Fruit fly (Drosophila melanogaster) whole organism, pupa: ENCODE results near the gene CG8176.

Source experiments
- CG10348 ChIP-seq: fragments of 200-800 bp; sonication (Bioruptor generic); IDR thresholded peaks from 2 replicates; pipeline ENCODE4 v1.3.6; 2022; ENCODE audit warnings: missing biosample characterization, missing genetic modification characterization
- CG13204 ChIP-seq: fragments of 200-800 bp; sonication (Bioruptor generic); optimal IDR thresholded peaks from 2 replicates; lab custom pipeline; 2018; ENCODE audit warnings: missing biosample characterization, mild to moderate bottlenecking, missing genetic modification characterization, moderate library complexity
- CG14655 ChIP-seq: fragments of 200-800 bp; sonication (Bioruptor generic); optimal IDR thresholded peaks from 3 replicates; lab custom pipeline; 2017; ENCODE audit warnings: mild to moderate bottlenecking, missing biosample characterization, missing genetic modification reagents, missing genetic modification characterization
- CG15710 ChIP-seq: fragments of 200-800 bp; sonication (Bioruptor generic); optimal IDR thresholded peaks from 2 replicates; lab custom pipeline; 2018; ENCODE audit warnings: missing biosample characterization, mild to moderate bottlenecking, missing genetic modification characterization, moderate library complexity
- CG17806 ChIP-seq: fragments of 200-800 bp; sonication (Bioruptor generic); optimal IDR thresholded peaks from 2 replicates; lab custom pipeline; 2018; ENCODE audit warnings: missing biosample characterization, mild to moderate bottlenecking, missing genetic modification characterization, moderate library complexity
- CG32121 ChIP-seq: fragments of 200-800 bp; sonication (Bioruptor generic); IDR thresholded peaks from 2 replicates; pipeline ENCODE4 v1.3.6; 2022; ENCODE audit warnings: missing biosample characterization, missing genetic modification characterization
- CG34367 ChIP-seq: fragments of 200-800 bp; sonication (Bioruptor generic); optimal IDR thresholded peaks from 2 replicates; lab custom pipeline; 2018; ENCODE audit warnings: missing biosample characterization, mild to moderate bottlenecking, missing genetic modification characterization
- CG4496 ChIP-seq: fragments of 200-800 bp; sonication (Bioruptor generic); IDR thresholded peaks from 3 replicates; pipeline ENCODE4 v1.3.6; 2022; ENCODE audit warnings: missing biosample characterization, missing genetic modification characterization
- CG8159 ChIP-seq: fragments of 200-800 bp; sonication (Bioruptor generic); optimal IDR thresholded peaks from 3 replicates; lab custom pipeline; 2018; ENCODE audit warnings: missing biosample characterization, mild to moderate bottlenecking, missing genetic modification characterization, moderate library complexity
- CG8301 ChIP-seq: fragments of 200-800 bp; sonication (Bioruptor generic); optimal IDR thresholded peaks from 2 replicates; lab custom pipeline; 2018; ENCODE audit warnings: missing biosample characterization, mild to moderate bottlenecking, missing genetic modification characterization
- CG9948 ChIP-seq: fragments of 200-800 bp; sonication (Bioruptor generic); optimal IDR thresholded peaks from 2 replicates; lab custom pipeline; 2018; ENCODE audit warnings: missing biosample characterization, mild to moderate bottlenecking, missing genetic modification characterization, moderate library complexity
- D1 ChIP-seq: fragments of 200-800 bp; sonication (Bioruptor generic); optimal IDR thresholded peaks from 2 replicates; lab custom pipeline; 2018; ENCODE audit warnings: missing biosample characterization, mild to moderate bottlenecking, missing genetic modification characterization, moderate library complexity
- EcR ChIP-seq: fragments of 200-800 bp; sonication (Bioruptor generic); optimal IDR thresholded peaks from 3 replicates; lab custom pipeline; 2019; ENCODE audit warnings: missing biosample characterization, missing genetic modification characterization, mild to moderate bottlenecking, moderate library complexity, missing genetic modification reagents
- Ets98B ChIP-seq: fragments of 200-800 bp; sonication (Bioruptor generic); IDR thresholded peaks from 2 replicates; pipeline ENCODE4 v1.3.6; 2022; ENCODE audit warnings: missing biosample characterization, missing genetic modification characterization
- Pif1A ChIP-seq: fragments of 200-800 bp; sonication (Bioruptor generic); optimal IDR thresholded peaks from 3 replicates; lab custom pipeline; 2016; ENCODE audit warnings: missing biosample characterization, missing genetic modification characterization
- Pif1B ChIP-seq: fragments of 200-800 bp; sonication (Bioruptor generic); optimal IDR thresholded peaks from 3 replicates; lab custom pipeline; 2016; ENCODE audit warnings: missing biosample characterization, missing genetic modification characterization
- Snoo ChIP-seq: fragments of 200-800 bp; sonication (Bioruptor generic); optimal IDR thresholded peaks from 3 replicates; lab custom pipeline; 2017; ENCODE audit warnings: missing biosample characterization, mild to moderate bottlenecking, missing genetic modification characterization, inconsistent platforms
- fd96Ca ChIP-seq: fragments of 200-800 bp; sonication (Bioruptor generic); IDR thresholded peaks from 3 replicates; pipeline ENCODE4 v1.3.6; 2022; ENCODE audit warnings: missing biosample characterization, missing genetic modification characterization
- gl ChIP-seq: fragments of 200-800 bp; sonication (Bioruptor generic); optimal IDR thresholded peaks from 2 replicates; lab custom pipeline; 2018; ENCODE audit warnings: missing biosample characterization, mild to moderate bottlenecking, missing genetic modification characterization
- rn ChIP-seq: fragments of 200-800 bp; sonication (Bioruptor generic); IDR thresholded peaks from 2 replicates; pipeline ENCODE4 v1.3.6; 2022; ENCODE audit warnings: missing biosample characterization, missing genetic modification characterization

CG8176 gene

DNA sequence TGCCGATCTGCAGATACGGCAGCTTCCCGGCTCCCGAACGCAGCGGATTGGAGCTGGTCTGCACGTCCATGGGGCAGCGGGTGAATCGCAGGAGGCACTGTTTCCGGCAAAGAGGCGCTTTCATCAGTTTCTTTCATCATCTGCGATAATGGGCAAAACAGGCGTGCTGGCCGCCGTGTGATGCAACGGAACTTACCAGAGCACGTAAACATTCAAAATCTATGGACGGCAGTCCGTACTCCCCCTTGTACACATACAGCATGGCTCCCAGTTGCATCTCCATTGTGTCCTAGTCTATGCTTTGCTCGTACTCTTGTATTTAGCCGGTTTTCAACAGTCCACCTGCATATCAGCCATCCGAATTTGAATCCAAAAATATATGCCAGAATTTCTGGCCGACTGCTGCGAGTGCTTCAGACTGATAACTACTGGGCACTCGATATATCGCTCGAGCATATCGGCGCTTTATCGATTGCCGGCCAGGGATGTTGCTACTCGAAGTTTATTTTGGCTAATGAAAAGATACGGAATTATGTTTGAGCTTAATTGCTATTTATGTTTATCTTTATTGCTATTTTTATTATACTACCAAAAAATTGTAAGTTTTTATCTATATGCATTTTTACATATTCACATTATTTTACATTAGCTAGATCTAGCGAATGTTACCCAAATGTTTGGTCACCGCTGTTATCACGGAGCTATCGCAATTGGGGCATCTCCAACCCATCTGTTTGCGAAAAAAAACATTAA, 47.6 kb downstream of the CG8176 start, which contains the start of the genes CG9393 and Vps45:
Gene CG9393 (minus strand): TSS at position 434 of the 753 bp plus-strand sequence.
Gene Vps45 (plus strand): TSS at position 685 of the 753 bp plus-strand sequence.
- TF ChIP-seq CG9948 (peak; percentile 26), CG34367 (tag; lab: Kevin White, UChicago) (no peak), gl (tag; lab: Kevin White, UChicago) (no peak), CG15710 (tag; lab: Kevin White, UChicago) (peak; percentile 38), Pif1B (GFP tag; lab: Kevin White, UChicago) (no peak), Pif1A (GFP tag; lab: Kevin White, UChicago) (no peak), CG17806 (tag; lab: Kevin White, UChicago) (peak; percentile 31), CG32121 (GFP tag; lab: Robert Waterston, UW) (peak; percentile 32; the same call in 1 of the 2 replicates), fd96Ca (GFP tag; lab: Robert Waterston, UW) (no peak), CG8159 (tag; lab: Kevin White, UChicago) (no peak), CG10348 (GFP tag; lab: Robert Waterston, UW) (no peak), CG8301 (no peak), CG13204 (GFP tag; lab: Kevin White, UChicago) (no peak), Ets98B (GFP tag; lab: Robert Waterston, UW) (no peak), CG14655 (GFP tag; lab: Kevin White, UChicago) (no peak), CG4496 (0 out of 3 replicates have a peak, but pooled peaks have one; percentile 42)
- TF ChIP-seq, all 21 proteins: peak for 5

DNA sequence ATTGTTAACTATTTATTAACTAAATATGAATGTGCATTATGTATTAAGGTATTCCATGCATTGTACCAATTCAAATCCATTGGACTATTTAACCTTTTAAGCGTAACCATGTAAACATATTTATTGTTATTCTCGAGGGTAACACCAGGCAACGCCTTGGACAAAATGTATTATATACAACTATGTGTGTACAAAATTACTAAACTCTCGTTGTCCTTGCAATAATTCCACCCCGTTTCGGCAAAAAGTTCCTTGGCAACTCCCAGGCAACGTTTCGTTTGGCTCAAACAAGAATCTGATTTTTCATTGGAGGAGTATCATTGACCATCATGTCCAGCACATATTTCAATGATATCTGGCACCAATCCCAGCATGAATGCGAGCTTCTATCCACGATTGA, 50.1 kb downstream of the CG8176 start, which contains the start of gene CG16789:
Gene CG16789 (plus strand): TSS at position 301 of the 400 bp plus-strand sequence.
- TF ChIP-seq Snoo (tag; lab: Kevin White, UChicago), result no peak
- TF ChIP-seq CG14655 (GFP tag; lab: Kevin White, UChicago), result no peak
- no peak for TF ChIP-seq CG8159 (tag; lab: Kevin White, UChicago)
- no peak for TF ChIP-seq CG13204 (GFP tag; lab: Kevin White, UChicago)
- no peak for TF ChIP-seq CG10348 (GFP tag; lab: Robert Waterston, UW)
- TF ChIP-seq rn (GFP tag; lab: Robert Waterston, UW), result no peak
- TF ChIP-seq CG9948, result no peak
- no peak for TF ChIP-seq EcR (GFP tag; lab: Kevin White, UChicago)
- no peak for TF ChIP-seq Pif1B (GFP tag; lab: Kevin White, UChicago)
- no peak for TF ChIP-seq CG32121 (GFP tag; lab: Robert Waterston, UW)
- no peak for TF ChIP-seq CG34367 (tag; lab: Kevin White, UChicago)
- TF ChIP-seq Ets98B (GFP tag; lab: Robert Waterston, UW), result no peak
- TF ChIP-seq CG4496, result no peak

DNA sequence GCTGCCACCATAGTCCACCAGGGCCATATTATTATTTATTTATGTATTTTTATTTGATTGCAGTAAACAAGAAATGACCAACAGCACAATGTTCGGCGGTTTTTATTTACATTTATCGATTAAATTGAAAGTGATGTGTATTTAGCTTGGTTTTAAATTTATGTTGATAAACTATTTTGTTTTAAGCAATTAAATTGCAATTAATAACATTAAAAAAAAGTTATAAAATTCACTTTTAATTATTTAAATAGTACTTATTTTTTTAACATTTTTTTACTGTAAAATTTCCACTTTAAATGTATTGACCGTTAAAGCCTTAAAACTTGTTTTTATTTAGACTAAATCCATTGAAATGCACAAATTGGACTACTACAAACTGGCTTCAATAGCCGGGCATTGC, 54.3 kb downstream of the CG8176 start, which contains the start of gene CG16790:
Gene CG16790 (minus strand): TSS at position 101 of the 400 bp plus-strand sequence.
- no peak for TF ChIP-seq CG10348 (GFP tag; lab: Robert Waterston, UW)
- no peak for TF ChIP-seq EcR (GFP tag; lab: Kevin White, UChicago)
- TF ChIP-seq CG34367 (tag; lab: Kevin White, UChicago), result no peak
- no peak for TF ChIP-seq Ets98B (GFP tag; lab: Robert Waterston, UW)
- no peak for TF ChIP-seq Snoo (tag; lab: Kevin White, UChicago)

DNA sequence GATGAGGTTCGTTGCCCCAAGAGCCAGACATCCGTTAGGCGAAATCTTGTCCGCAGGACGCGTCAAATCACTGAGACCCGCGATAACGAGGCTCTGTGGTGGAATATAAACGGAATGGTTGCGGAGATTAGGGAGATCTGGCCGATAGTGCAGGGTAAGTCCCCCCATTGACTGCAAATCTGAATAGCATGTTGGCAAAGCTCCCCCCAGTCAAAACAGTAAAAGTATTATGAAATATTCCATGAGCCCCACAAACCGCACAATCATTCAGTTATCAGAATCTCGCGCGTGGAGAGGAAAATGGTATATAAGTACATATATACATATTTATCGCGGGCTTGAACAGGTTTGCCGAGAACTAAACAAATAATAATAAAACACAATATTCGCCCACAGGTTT, 54.9 kb downstream of the CG8176 start:
- TF ChIP-seq Ets98B (GFP tag; lab: Robert Waterston, UW), result no peak
- TF ChIP-seq gl (tag; lab: Kevin White, UChicago), result no peak
- no peak for TF ChIP-seq rn (GFP tag; lab: Robert Waterston, UW)
- no peak for TF ChIP-seq CG14655 (GFP tag; lab: Kevin White, UChicago)
- TF ChIP-seq EcR (GFP tag; lab: Kevin White, UChicago), result peak; percentile 30

DNA sequence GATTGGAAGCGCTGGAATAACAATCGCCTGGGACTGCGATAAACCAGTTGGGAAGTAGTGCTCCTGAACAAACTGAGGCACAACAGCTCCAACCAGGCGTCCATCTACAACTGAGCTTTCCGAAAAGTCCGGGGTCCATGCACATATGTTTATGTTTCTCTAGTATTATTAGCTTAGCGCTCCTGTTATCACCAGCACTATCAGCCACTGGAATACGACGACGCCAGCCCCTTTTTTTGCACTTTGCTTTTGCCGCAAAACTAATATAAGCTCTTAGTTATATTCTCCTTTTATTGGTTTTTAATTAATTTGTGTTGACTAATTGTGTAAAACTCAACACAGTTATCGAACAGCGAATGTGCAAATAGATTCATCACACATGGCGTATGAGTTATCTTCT, 55.7 kb downstream of the CG8176 start, which contains the start of gene CG9396:
Gene CG9396 (minus strand): TSS at position 101 of the 400 bp plus-strand sequence.
- TF ChIP-seq CG9948 (no peak), CG34367 (tag; lab: Kevin White, UChicago) (no peak)

DNA sequence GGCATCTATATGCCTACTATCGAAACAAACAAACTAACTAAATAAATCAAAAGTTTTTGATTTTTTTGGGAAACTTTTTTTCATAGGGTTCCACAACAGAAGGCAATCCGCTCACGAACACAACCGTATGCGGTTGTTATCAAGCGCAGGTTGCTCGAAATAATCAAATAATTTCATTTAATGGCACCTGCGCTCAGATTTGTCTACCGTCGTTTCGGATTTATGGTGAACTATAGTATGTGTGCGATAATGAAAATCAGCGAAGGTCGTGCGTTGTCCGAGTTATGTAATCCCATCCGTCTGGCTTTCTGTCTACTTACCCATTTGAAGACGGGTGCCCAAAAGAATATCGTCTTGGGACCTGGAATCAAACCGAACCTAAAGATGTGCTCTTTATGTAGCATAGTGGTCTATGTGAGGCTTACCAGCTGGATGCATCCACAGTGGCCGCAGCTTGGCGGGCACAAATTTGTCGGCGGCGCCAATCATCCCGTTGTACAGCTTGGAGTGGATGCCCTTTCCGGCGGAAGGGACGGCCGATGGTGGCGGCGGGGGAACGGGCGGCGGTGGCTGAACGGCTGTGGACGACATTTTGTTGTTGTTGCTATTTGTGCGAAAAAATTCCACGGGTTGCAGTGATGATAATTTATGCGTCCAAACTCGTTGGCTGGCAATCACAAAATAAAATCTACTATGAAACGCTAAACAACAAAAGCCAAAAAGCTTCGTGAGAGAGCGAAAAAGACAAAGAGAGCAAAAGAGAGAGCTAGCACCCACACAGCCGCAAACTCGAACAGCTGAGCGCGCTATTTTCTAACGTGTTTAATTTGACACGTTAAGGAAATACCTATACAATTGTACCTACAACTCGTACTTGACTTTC, 57.4 kb downstream of the CG8176 start:
- TF ChIP-seq Ets98B (GFP tag; lab: Robert Waterston, UW) (no peak), D1 (tag; lab: Kevin White, UChicago) (no peak), rn (GFP tag; lab: Robert Waterston, UW) (no peak), CG10348 (GFP tag; lab: Robert Waterston, UW) (no peak)
- TF ChIP-seq, all 21 proteins: peak for 0
